Worm (Caenorhabditis elegans) whole organism, L1 larva: Measurements from ENCODE around the gene sri-18.

Source experiments
- C16A3.4 ChIP-seq: fragments of 150-350 bp; optimal IDR thresholded peaks from 2 replicates; lab custom pipeline; 2014; ENCODE audit warnings: missing biosample characterization, missing genetic modification characterization
- C34B4.2 ChIP-seq: sonication (generic microtip); optimal IDR thresholded peaks from 2 replicates; lab custom pipeline; 2017; ENCODE audit warnings: mild to moderate bottlenecking, missing genetic modification characterization, missing compliant biosample characterization
- F16B12.6 ChIP-seq: fragments of 150-350 bp; optimal IDR thresholded peaks from 2 replicates; lab custom pipeline; 2014; ENCODE audit warnings: missing biosample characterization, missing genetic modification characterization
- Y116A8C.19 ChIP-seq: sonication (generic microtip); optimal IDR thresholded peaks from 2 replicates; lab custom pipeline; 2016; ENCODE audit warnings: missing compliant biosample characterization, missing genetic modification characterization, borderline replicate concordance
- blmp-1 ChIP-seq: fragments of 150-350 bp; optimal IDR thresholded peaks from 2 replicates; lab custom pipeline; 2014; ENCODE audit warnings: missing biosample characterization, missing genetic modification characterization
- ceh-63 ChIP-seq: fragments of 200-800 bp; sonication (Bioruptor generic); optimal IDR thresholded peaks from 2 replicates; lab custom pipeline; 2018; ENCODE audit warnings: mild to moderate bottlenecking, missing genetic modification characterization, missing compliant biosample characterization
- ceh-82 ChIP-seq, 3 experiments: fragments of 150-350 bp in 1 of 3; sonication (generic microtip) in 2 of 3; optimal IDR thresholded peaks; 2 replicates each; lab custom pipeline; 2014 to 2017; ENCODE audit warnings: missing biosample characterization in 3 of 3, missing genetic modification characterization in 3 of 3
- ceh-88 ChIP-seq: fragments of 200-800 bp; sonication (Bioruptor generic); IDR thresholded peaks from 2 replicates; pipeline ENCODE4 v1.3.6; 2022; ENCODE audit warnings: missing genetic modification characterization, missing compliant biosample characterization
- ces-1 ChIP-seq: fragments of 150-350 bp; optimal IDR thresholded peaks from 2 replicates; lab custom pipeline; 2014; ENCODE audit warnings: missing biosample characterization, missing genetic modification reagents, missing genetic modification characterization
- dsc-1 ChIP-seq: sonication (generic microtip); optimal IDR thresholded peaks from 2 replicates; lab custom pipeline; 2016; ENCODE audit warnings: mild to moderate bottlenecking, missing genetic modification characterization, missing compliant biosample characterization
- efl-1 ChIP-seq, 4 experiments: fragments of 150-350 bp; optimal IDR thresholded peaks in 3 of 4; peaks in 1 of 4; 1 replicate in 1 of 4; 2 replicates in 3 of 4; lab custom pipeline; 2014; ENCODE audit warnings: missing biosample characterization in 2 of 4, missing genetic modification characterization in 2 of 4, missing genetic modification reagents in 2 of 4
- efl-3 ChIP-seq: fragments of 200-800 bp; sonication (Bioruptor generic); optimal IDR thresholded peaks from 2 replicates; lab custom pipeline; 2018; ENCODE audit warnings: mild to moderate bottlenecking, missing genetic modification characterization, missing compliant biosample characterization
- egl-13 ChIP-seq: sonication (generic microtip); optimal IDR thresholded peaks from 2 replicates; lab custom pipeline; 2016; ENCODE audit warnings: missing genotype, missing genetic modification reagents, missing genetic modification characterization, missing compliant biosample characterization
- ets-5 ChIP-seq: fragments of 200-800 bp; sonication (Bioruptor generic); IDR thresholded peaks from 2 replicates; pipeline ENCODE4 v1.3.6; 2022; ENCODE audit warnings: missing genetic modification characterization, missing compliant biosample characterization
- fkh-10 ChIP-seq: sonication (generic microtip); optimal IDR thresholded peaks from 2 replicates; lab custom pipeline; 2017; ENCODE audit warnings: missing biosample characterization, missing genetic modification reagents, missing genetic modification characterization
- fos-1 ChIP-seq: fragments of 150-350 bp; optimal IDR thresholded peaks from 2 replicates; lab custom pipeline; 2014; ENCODE audit warnings: missing biosample characterization, missing genetic modification characterization
- hlh-17 ChIP-seq: fragments of 200-800 bp; sonication (Bioruptor generic); optimal IDR thresholded peaks from 2 replicates; lab custom pipeline; 2018; ENCODE audit warnings: missing genetic modification characterization, mild to moderate bottlenecking, missing compliant biosample characterization, moderate library complexity, borderline replicate concordance
- hlh-4 ChIP-seq: sonication (generic microtip); optimal IDR thresholded peaks from 2 replicates; lab custom pipeline; 2016; ENCODE audit warnings: mild to moderate bottlenecking, missing genetic modification characterization, missing compliant biosample characterization
- jun-1 ChIP-seq: fragments of 150-350 bp; optimal IDR thresholded peaks from 2 replicates; lab custom pipeline; 2014; ENCODE audit warnings: missing biosample characterization, missing genetic modification reagents, missing genetic modification characterization
- lin-14 ChIP-seq: fragments of 200-800 bp; sonication (Bioruptor generic); optimal IDR thresholded peaks from 2 replicates; lab custom pipeline; 2018; ENCODE audit warnings: mild to moderate bottlenecking, missing genetic modification characterization, moderate library complexity, missing compliant biosample characterization
- lin-15B ChIP-seq: fragments of 150-350 bp; sonication (generic microtip); optimal IDR thresholded peaks from 3 replicates; lab custom pipeline; 2014; ENCODE audit warnings: missing biosample characterization, missing genetic modification characterization
- lin-35 ChIP-seq, 2 experiments: fragments of 150-350 bp; optimal IDR thresholded peaks; 2 replicates each; lab custom pipeline; 2014; ENCODE audit warnings: missing biosample characterization in 2 of 2, missing genetic modification characterization in 2 of 2, missing genetic modification reagents in 2 of 2
- lsy-2 ChIP-seq, 2 experiments: fragments of 150-350 bp; optimal IDR thresholded peaks; 2 replicates each; lab custom pipeline; 2014; ENCODE audit warnings: missing biosample characterization in 2 of 2, missing genetic modification characterization in 2 of 2
- mab-9 ChIP-seq: fragments of 200-800 bp; sonication (Bioruptor generic); IDR thresholded peaks from 2 replicates; pipeline ENCODE4 v1.3.6; 2022; ENCODE audit warnings: missing genetic modification reagents, missing genetic modification characterization, missing compliant biosample characterization
- mdl-1 ChIP-seq, 2 experiments: fragments of 150-350 bp; optimal IDR thresholded peaks; 2 replicates each; lab custom pipeline; 2014 to 2017; ENCODE audit warnings: missing biosample characterization in 2 of 2, missing genetic modification characterization in 2 of 2, inconsistent platforms in 1 of 2
- mef-2 ChIP-seq: fragments of 150-350 bp; optimal IDR thresholded peaks from 2 replicates; lab custom pipeline; 2014; ENCODE audit warnings: missing biosample characterization, missing genetic modification characterization
- nhr-11 ChIP-seq: fragments of 150-350 bp; optimal IDR thresholded peaks from 2 replicates; lab custom pipeline; 2014; ENCODE audit warnings: missing biosample characterization, missing genetic modification characterization
- nhr-20 ChIP-seq: sonication (generic microtip); optimal IDR thresholded peaks from 2 replicates; lab custom pipeline; 2016; ENCODE audit warnings: mild to moderate bottlenecking, missing genetic modification characterization, missing compliant biosample characterization
- nhr-237 ChIP-seq: fragments of 150-350 bp; optimal IDR thresholded peaks from 2 replicates; lab custom pipeline; 2014; ENCODE audit warnings: missing biosample characterization, missing genetic modification characterization
- nhr-28 ChIP-seq: fragments of 150-350 bp; optimal IDR thresholded peaks from 2 replicates; lab custom pipeline; 2014; ENCODE audit warnings: missing biosample characterization, missing genetic modification characterization
- nhr-71 ChIP-seq: sonication (generic microtip); optimal IDR thresholded peaks from 2 replicates; lab custom pipeline; 2016; ENCODE audit warnings: mild to moderate bottlenecking, missing genetic modification characterization, moderate library complexity, missing compliant biosample characterization
- nhr-76 ChIP-seq: sonication (generic microtip); optimal IDR thresholded peaks from 2 replicates; lab custom pipeline; 2017; ENCODE audit warnings: missing biosample characterization, missing genetic modification characterization
- nhr-77 ChIP-seq: fragments of 150-350 bp; optimal IDR thresholded peaks from 2 replicates; lab custom pipeline; 2014; ENCODE audit warnings: missing biosample characterization, missing genetic modification characterization
- nhr-84 ChIP-seq: sonication (generic microtip); optimal IDR thresholded peaks from 2 replicates; lab custom pipeline; 2017; ENCODE audit warnings: missing biosample characterization, missing genetic modification characterization
- nhr-85 ChIP-seq: sonication (generic microtip); peaks from one replicate; lab custom pipeline; 2016; ENCODE audit warnings: missing genetic modification characterization, inconsistent platforms, missing compliant biosample characterization
- pag-3 ChIP-seq: sonication (generic microtip); optimal IDR thresholded peaks from 2 replicates; lab custom pipeline; 2017; ENCODE audit warnings: missing genetic modification characterization, mild to moderate bottlenecking, missing compliant biosample characterization, antibody characterized with exemption, borderline replicate concordance; ENCODE audit not compliant: insufficient read depth
- pax-3 ChIP-seq: fragments of 200-800 bp; sonication (Bioruptor generic); optimal IDR thresholded peaks from 2 replicates; lab custom pipeline; 2018; ENCODE audit warnings: mild to moderate bottlenecking, missing genetic modification characterization, moderate library complexity, missing compliant biosample characterization
- pqm-1 ChIP-seq: sonication (generic microtip); optimal IDR thresholded peaks from 3 replicates; lab custom pipeline; 2017; ENCODE audit warnings: missing biosample characterization, missing genetic modification characterization
- rnt-1 ChIP-seq: sonication (generic microtip); optimal IDR thresholded peaks from 2 replicates; lab custom pipeline; 2016; ENCODE audit warnings: mild to moderate bottlenecking, missing genetic modification characterization, moderate library complexity, missing compliant biosample characterization
- skn-1 ChIP-seq: fragments of 150-350 bp; optimal IDR thresholded peaks from 2 replicates; lab custom pipeline; 2014; ENCODE audit warnings: missing biosample characterization, missing genetic modification characterization
- snu-23 ChIP-seq: sonication (generic microtip); optimal IDR thresholded peaks from 2 replicates; lab custom pipeline; 2016; ENCODE audit warnings: missing genetic modification characterization, missing compliant biosample characterization
- sox-4 ChIP-seq: sonication (generic microtip); optimal IDR thresholded peaks from 2 replicates; lab custom pipeline; 2016; ENCODE audit warnings: missing genetic modification characterization, missing compliant biosample characterization
- sptf-1 ChIP-seq: fragments of 150-350 bp; optimal IDR thresholded peaks from 2 replicates; lab custom pipeline; 2014; ENCODE audit warnings: missing biosample characterization, missing genetic modification characterization
- sup-37 ChIP-seq: fragments of 200-800 bp; sonication (Bioruptor generic); optimal IDR thresholded peaks from 2 replicates; lab custom pipeline; 2018; ENCODE audit warnings: mild to moderate bottlenecking, missing genetic modification characterization, missing compliant biosample characterization
- swsn-7 ChIP-seq: sonication (generic microtip); optimal IDR thresholded peaks from 2 replicates; lab custom pipeline; 2016; ENCODE audit warnings: missing genetic modification characterization, missing compliant biosample characterization
- tbx-2 ChIP-seq: sonication (generic microtip); optimal IDR thresholded peaks from 2 replicates; lab custom pipeline; 2016; ENCODE audit warnings: missing genetic modification characterization, missing compliant biosample characterization
- tlp-1 ChIP-seq: fragments of 150-350 bp; optimal IDR thresholded peaks from 2 replicates; lab custom pipeline; 2014; ENCODE audit warnings: missing biosample characterization, missing genetic modification characterization
- unc-98 ChIP-seq: fragments of 200-800 bp; sonication (Bioruptor generic); IDR thresholded peaks from 2 replicates; pipeline ENCODE4 v1.3.6; 2022; ENCODE audit warnings: missing genetic modification characterization, missing compliant biosample characterization
- vab-15 ChIP-seq: sonication (generic microtip); optimal IDR thresholded peaks from 2 replicates; lab custom pipeline; 2017; ENCODE audit warnings: missing genotype, mild to moderate bottlenecking, missing genetic modification characterization, missing compliant biosample characterization
- xbp-1 ChIP-seq: sonication (generic microtip); optimal IDR thresholded peaks from 2 replicates; lab custom pipeline; 2016; ENCODE audit warnings: missing genetic modification characterization, missing compliant biosample characterization
- ztf-4 ChIP-seq: fragments of 150-350 bp; optimal IDR thresholded peaks from 2 replicates; lab custom pipeline; 2014; ENCODE audit warnings: missing biosample characterization, missing genetic modification characterization

Gene sri-18

ce11 chrV:10246443-10246885, 13.9 kb downstream of the sri-18 start (continued):
- TF ChIP-seq blmp-1 (tag; lab: Kevin White, UChicago) (no peak), tbx-2 (tag; lab: Kevin White, UChicago) (no peak), ztf-4 (tag; lab: Kevin White, UChicago) (peak; percentile 41), skn-1 (tag; lab: Kevin White, UChicago) (no peak), sox-4 (tag; lab: Kevin White, UChicago) (peak; percentile 68), hlh-4 (tag; lab: Kevin White, UChicago) (no peak), ceh-63 (GFP tag; lab: Kevin White, UChicago) (no peak), vab-15 (no peak), lin-14 (GFP tag; lab: Kevin White, UChicago) (peak; percentile 94), mab-9 (GFP tag; lab: Robert Waterston, UW) (0 out of 2 replicates have a peak, but pooled peaks have one; percentile 51), C16A3.4 (tag; lab: Kevin White, UChicago) (peak; percentile 56), ceh-88 (GFP tag; lab: Robert Waterston, UW) (0 out of 2 replicates have a peak, but pooled peaks have one; percentile 48), pax-3 (peak; percentile 75), efl-3 (GFP tag; lab: Kevin White, UChicago) (no peak), dsc-1 (tag; lab: Kevin White, UChicago) (peak; percentile 91), ets-5 (GFP tag; lab: Robert Waterston, UW) (no peak), nhr-237 (tag; lab: Kevin White, UChicago) (no peak), jun-1 (no peak), xbp-1 (tag; lab: Kevin White, UChicago) (peak; percentile 34), nhr-84 (tag; lab: Kevin White, UChicago) (no peak), egl-13 (no peak), lin-15B (tag; lab: Kevin White, UChicago) (no peak), C34B4.2 (no peak), tlp-1 (tag; lab: Kevin White, UChicago) (no peak), lin-35 (GFP tag; optimal IDR thresholded peaks at IDR 0.05; lab: Kevin White, UChicago) (peak; percentile 55 to 66), F16B12.6 (tag; lab: Kevin White, UChicago) (no peak), nhr-76 (tag; lab: Kevin White, UChicago) (no peak), sptf-1 (tag; lab: Kevin White, UChicago) (no peak), hlh-17 (GFP tag; lab: Kevin White, UChicago) (no peak), nhr-71 (tag; lab: Kevin White, UChicago) (peak; percentile 84), snu-23 (GFP tag; lab: Kevin White, UChicago) (peak; percentile 51), Y116A8C.19 (tag; lab: Kevin White, UChicago) (no peak), nhr-85 (tag; lab: Kevin White, UChicago) (peak; percentile 67), swsn-7 (tag; lab: Kevin White, UChicago) (peak; percentile 42), mdl-1 (tag; optimal IDR thresholded peaks at IDR 0.05; lab: Kevin White, UChicago) (peak in 1 of 2 experiments; percentile 89), pqm-1 (tag; lab: Kevin White, UChicago) (no peak), fos-1 (tag; lab: Kevin White, UChicago) (peak; percentile 56), unc-98 (GFP tag; lab: Robert Waterston, UW) (no peak), ces-1 (GFP tag; lab: Kevin White, UChicago) (no peak), nhr-77 (no peak), lsy-2 (tag; optimal IDR thresholded peaks at IDR 0.05; lab: Kevin White, UChicago) (peak; percentile 53 to 57), ceh-82 (tag; optimal IDR thresholded peaks at IDR 0.05; lab: Kevin White, UChicago) (peak in 2 of 3 experiments; percentile 20 to 26), nhr-11 (tag; lab: Kevin White, UChicago) (peak; percentile 31), sup-37 (GFP tag; lab: Kevin White, UChicago) (no peak), efl-1 (optimal IDR thresholded peaks at IDR 0.05; lab: Kevin White, UChicago) (peak; percentile 35 to 53), efl-1 (GFP tag; optimal IDR thresholded peaks at IDR 0.05 in 1 of 2; lab: Kevin White, UChicago) (peak; percentile 42 to 79), nhr-28 (tag; lab: Kevin White, UChicago) (no peak), nhr-20 (tag; lab: Kevin White, UChicago) (peak; percentile 30), mef-2 (no peak), pag-3 (tag; lab: Kevin White, UChicago) (no peak), fkh-10 (peak; percentile 16), rnt-1 (tag; lab: Kevin White, UChicago) (no peak)
